Worm (Caenorhabditis elegans) whole organism, L4 larva: ENCODE measurements around the gene glb-5.
A peak's percentile ranks its signal among the peaks of the same experiment; 100 is the strongest.

Experiments used
- D1046.2 ChIP-seq: fragments of 200-800 bp; sonication (Bioruptor generic); IDR thresholded peaks from 2 replicates; pipeline ENCODE4 v1.3.6; 2022; ENCODE audit warnings: missing genetic modification characterization, missing compliant biosample characterization
- F26F4.8 ChIP-seq: fragments of 200-800 bp; sonication (Bioruptor generic); conservative IDR thresholded peaks from 2 replicates; pipeline ENCODE4 v1.3.6; 2022; ENCODE audit warnings: missing genetic modification characterization, missing compliant biosample characterization
- F37D6.2 ChIP-seq: sonication (generic microtip); optimal IDR thresholded peaks from 2 replicates; lab custom pipeline; 2016; ENCODE audit warnings: mild to moderate bottlenecking, missing genetic modification characterization, missing compliant biosample characterization
- F49E8.2 ChIP-seq: sonication (generic microtip); optimal IDR thresholded peaks from 2 replicates; lab custom pipeline; 2016; ENCODE audit warnings: missing compliant biosample characterization, mild to moderate bottlenecking, missing genetic modification characterization, borderline replicate concordance
- R02D3.7 ChIP-seq: fragments of 150-350 bp; sonication (generic microtip); optimal IDR thresholded peaks from 3 replicates; lab custom pipeline; 2014; ENCODE audit warnings: missing biosample characterization, missing genetic modification characterization
- Y5F2A.4 ChIP-seq: fragments of 200-800 bp; sonication (Bioruptor generic); optimal IDR thresholded peaks from 2 replicates; lab custom pipeline; 2018; ENCODE audit warnings: mild to moderate bottlenecking, missing genetic modification characterization, missing compliant biosample characterization
- Y75B8A.6 ChIP-seq: fragments of 200-800 bp; sonication (Bioruptor generic); IDR thresholded peaks from 2 replicates; pipeline ENCODE4 v1.3.6; 2022; ENCODE audit warnings: missing genetic modification reagents, missing genetic modification characterization, missing compliant biosample characterization
- aly-2 ChIP-seq: sonication (generic microtip); optimal IDR thresholded peaks from 2 replicates; lab custom pipeline; 2018; ENCODE audit warnings: missing biosample characterization, missing genetic modification characterization
- attf-4 ChIP-seq: sonication (generic microtip); optimal IDR thresholded peaks from 3 replicates; lab custom pipeline; 2017; ENCODE audit warnings: missing biosample characterization, missing genetic modification characterization
- ceh-20 ChIP-seq: fragments of 200-800 bp; sonication (Bioruptor generic); IDR thresholded peaks from 2 replicates; pipeline ENCODE4 v1.3.6; 2022; ENCODE audit warnings: missing genetic modification reagents, missing genetic modification characterization, missing compliant biosample characterization
- ceh-32 ChIP-seq: sonication (generic microtip); optimal IDR thresholded peaks from 2 replicates; lab custom pipeline; 2016; ENCODE audit warnings: mild to moderate bottlenecking, missing genetic modification characterization, missing compliant biosample characterization; ENCODE audit not compliant: poor library complexity
- ceh-82 ChIP-seq: sonication (generic microtip); optimal IDR thresholded peaks from 2 replicates; lab custom pipeline; 2017; ENCODE audit warnings: missing biosample characterization, missing genetic modification characterization
- ces-1 ChIP-seq: fragments of 150-350 bp; sonication (generic microtip); optimal IDR thresholded peaks from 4 replicates; lab custom pipeline; 2014; ENCODE audit warnings: missing biosample characterization, missing genetic modification reagents, missing genetic modification characterization
- cey-2 ChIP-seq: sonication (generic microtip); optimal IDR thresholded peaks from 3 replicates; lab custom pipeline; 2017; ENCODE audit warnings: missing genetic modification characterization, mild to moderate bottlenecking, missing compliant biosample characterization, antibody characterized with exemption, borderline replicate concordance; ENCODE audit not compliant: insufficient read depth
- ctbp-1 ChIP-seq: fragments of 200-800 bp; sonication (Bioruptor generic); IDR thresholded peaks from 2 replicates; pipeline ENCODE4 v1.3.6; 2022; ENCODE audit warnings: missing genetic modification reagents, missing genetic modification characterization, missing compliant biosample characterization
- daf-12 ChIP-seq: fragments of 150-350 bp; optimal IDR thresholded peaks from 2 replicates; lab custom pipeline; 2014; ENCODE audit warnings: missing biosample characterization, missing genetic modification reagents, missing genetic modification characterization
- daf-8 ChIP-seq: fragments of 200-800 bp; sonication (Bioruptor generic); IDR thresholded peaks from 2 replicates; pipeline ENCODE4 v1.3.6; 2022; ENCODE audit warnings: missing genetic modification characterization, missing compliant biosample characterization
- dmd-6 ChIP-seq: fragments of 200-800 bp; sonication (Bioruptor generic); IDR thresholded peaks from 2 replicates; pipeline ENCODE4 v1.3.6; 2022; ENCODE audit warnings: missing genetic modification reagents, missing genetic modification characterization, missing compliant biosample characterization
- dmd-9 ChIP-seq: fragments of 200-800 bp; sonication (Bioruptor generic); IDR thresholded peaks from 2 replicates; pipeline ENCODE4 v1.3.6; 2022; ENCODE audit warnings: missing genetic modification reagents, missing genetic modification characterization, missing compliant biosample characterization
- egl-43 ChIP-seq: fragments of 200-800 bp; sonication (Bioruptor generic); IDR thresholded peaks from 2 replicates; pipeline ENCODE4 v1.3.6; 2022; ENCODE audit warnings: missing genetic modification reagents, missing genetic modification characterization, missing compliant biosample characterization
- fkh-10 ChIP-seq: fragments of 150-350 bp; optimal IDR thresholded peaks from 2 replicates; lab custom pipeline; 2014; ENCODE audit warnings: missing biosample characterization, missing genetic modification reagents, missing genetic modification characterization
- gei-8 ChIP-seq: fragments of 200-800 bp; sonication (Bioruptor generic); optimal IDR thresholded peaks from 2 replicates; lab custom pipeline; 2018; ENCODE audit warnings: mild to moderate bottlenecking, missing genetic modification characterization, missing compliant biosample characterization
- hlh-11 ChIP-seq: fragments of 200-800 bp; sonication (Bioruptor generic); optimal IDR thresholded peaks from 2 replicates; lab custom pipeline; 2018; ENCODE audit warnings: mild to moderate bottlenecking, missing genetic modification characterization, missing compliant biosample characterization
- hlh-30 ChIP-seq: sonication (generic microtip); optimal IDR thresholded peaks from 2 replicates; lab custom pipeline; 2017; ENCODE audit warnings: antibody characterized with exemption, mild to moderate bottlenecking, missing genetic modification characterization, missing compliant biosample characterization; ENCODE audit not compliant: insufficient read depth
- lin-13 ChIP-seq: fragments of 150-350 bp; optimal IDR thresholded peaks from 2 replicates; lab custom pipeline; 2014; ENCODE audit warnings: missing biosample characterization, missing genetic modification reagents, missing genetic modification characterization
- lin-29 ChIP-seq: fragments of 200-800 bp; sonication (Bioruptor generic); IDR thresholded peaks from 2 replicates; pipeline ENCODE4 v1.3.6; 2022; ENCODE audit warnings: missing genetic modification reagents, missing genetic modification characterization, missing compliant biosample characterization
- lsy-2 ChIP-seq, 2 experiments: fragments of 150-350 bp in 1 of 2; sonication (generic microtip) in 1 of 2; optimal IDR thresholded peaks; 2 replicates each; lab custom pipeline; 2014 to 2017; ENCODE audit warnings: missing biosample characterization in 2 of 2, missing genetic modification characterization in 2 of 2
- madf-9 ChIP-seq: fragments of 200-800 bp; sonication (Bioruptor generic); conservative IDR thresholded peaks from 2 replicates; pipeline ENCODE4 v1.3.6; 2022; ENCODE audit warnings: missing genetic modification reagents, missing genetic modification characterization, missing compliant biosample characterization
- mdl-1 ChIP-seq, 2 experiments: fragments of 150-350 bp in 1 of 2; sonication (generic microtip) in 1 of 2; optimal IDR thresholded peaks; 2 replicates each; lab custom pipeline; 2014 to 2017; ENCODE audit warnings: missing biosample characterization in 2 of 2, missing genetic modification characterization in 2 of 2
- mxl-3 ChIP-seq: fragments of 200-800 bp; sonication (Bioruptor generic); optimal IDR thresholded peaks from 2 replicates; lab custom pipeline; 2018; ENCODE audit warnings: mild to moderate bottlenecking, missing genetic modification characterization, missing compliant biosample characterization
- nhr-11 ChIP-seq: fragments of 150-350 bp; optimal IDR thresholded peaks from 2 replicates; lab custom pipeline; 2014; ENCODE audit warnings: missing biosample characterization, missing genetic modification characterization
- nhr-111 ChIP-seq: fragments of 200-800 bp; sonication (Bioruptor generic); optimal IDR thresholded peaks from 2 replicates; lab custom pipeline; 2018; ENCODE audit warnings: mild to moderate bottlenecking, missing genetic modification characterization, missing compliant biosample characterization
- nhr-25 ChIP-seq: sonication (generic microtip); optimal IDR thresholded peaks from 2 replicates; lab custom pipeline; 2017; ENCODE audit warnings: missing genetic modification characterization, mild to moderate bottlenecking, missing compliant biosample characterization, antibody characterized with exemption, moderate library complexity, borderline replicate concordance; ENCODE audit not compliant: insufficient read depth
- nhr-28 ChIP-seq: fragments of 150-350 bp; optimal IDR thresholded peaks from 2 replicates; lab custom pipeline; 2014; ENCODE audit warnings: missing biosample characterization, missing genetic modification characterization
- nhr-41 ChIP-seq: fragments of 200-800 bp; sonication (Bioruptor generic); IDR thresholded peaks from 2 replicates; pipeline ENCODE4 v1.3.6; 2022; ENCODE audit warnings: missing genetic modification reagents, missing genetic modification characterization, missing compliant biosample characterization
- nhr-42 ChIP-seq: fragments of 200-800 bp; sonication (Bioruptor generic); IDR thresholded peaks from 2 replicates; pipeline ENCODE4 v1.3.6; 2022; ENCODE audit warnings: missing genetic modification characterization, missing compliant biosample characterization
- nhr-77 ChIP-seq: fragments of 150-350 bp; optimal IDR thresholded peaks from 2 replicates; lab custom pipeline; 2014; ENCODE audit warnings: missing biosample characterization, missing genetic modification characterization
- pha-4 ChIP-seq, 2 experiments: fragments of 150-350 bp in 1 of 2; fragments of 200-800 bp in 1 of 2; sonication (Bioruptor generic) in 1 of 2; IDR thresholded peaks in 1 of 2; optimal IDR thresholded peaks in 1 of 2; 2 replicates each; pipeline versions ENCODE4 v1.3.6 to Lab custom; 2014 to 2022; ENCODE audit warnings: missing genetic modification characterization in 2 of 2, missing genetic modification reagents in 2 of 2, missing biosample characterization in 1 of 2, missing compliant biosample characterization in 1 of 2
- pqm-1 ChIP-seq: sonication (generic microtip); optimal IDR thresholded peaks from 2 replicates; lab custom pipeline; 2017; ENCODE audit warnings: missing biosample characterization, missing genetic modification characterization
- rbr-2 ChIP-seq: sonication (generic microtip); optimal IDR thresholded peaks from 2 replicates; lab custom pipeline; 2016; ENCODE audit warnings: missing genotype, missing genetic modification characterization, missing compliant biosample characterization
- set-16 ChIP-seq: fragments of 200-800 bp; sonication (Bioruptor generic); IDR thresholded peaks from 2 replicates; pipeline ENCODE4 v1.3.6; 2022; ENCODE audit warnings: missing genetic modification reagents, missing genetic modification characterization, missing compliant biosample characterization
- snpc-1.2 ChIP-seq: fragments of 200-800 bp; sonication (Bioruptor generic); IDR thresholded peaks from 2 replicates; pipeline ENCODE4 v1.3.6; 2022; ENCODE audit warnings: missing genetic modification reagents, missing genetic modification characterization, missing compliant biosample characterization
- snpc-4 ChIP-seq: fragments of 150-350 bp; optimal IDR thresholded peaks from 2 replicates; lab custom pipeline; 2014; ENCODE audit warnings: missing biosample characterization, missing genetic modification characterization
- spr-1 ChIP-seq: sonication (generic microtip); optimal IDR thresholded peaks from 2 replicates; lab custom pipeline; 2016; ENCODE audit warnings: mild to moderate bottlenecking, missing genetic modification characterization, missing compliant biosample characterization
- unc-130 ChIP-seq: sonication (generic microtip); optimal IDR thresholded peaks from 2 replicates; lab custom pipeline; 2016; ENCODE audit warnings: missing genetic modification reagents, missing genetic modification characterization, missing compliant biosample characterization
- unc-62 ChIP-seq, 3 experiments: fragments of 150-350 bp in 1 of 3; sonication (generic microtip); optimal IDR thresholded peaks in 2 of 3; peaks in 1 of 3; 1 replicate in 1 of 3; 2 replicates in 2 of 3; lab custom pipeline; 2014 to 2017; ENCODE audit warnings: missing biosample characterization in 3 of 3, missing genetic modification characterization in 3 of 3, missing genetic modification reagents in 3 of 3, missing genotype in 1 of 3
- zag-1 ChIP-seq: fragments of 150-350 bp; optimal IDR thresholded peaks from 2 replicates; lab custom pipeline; 2014; ENCODE audit warnings: missing biosample characterization, missing genetic modification characterization
- zfp-3 ChIP-seq: fragments of 200-800 bp; sonication (Bioruptor generic); conservative IDR thresholded peaks from 2 replicates; pipeline ENCODE4 v1.3.6; 2022; ENCODE audit warnings: missing genetic modification reagents, missing genetic modification characterization, missing compliant biosample characterization
- zip-11 ChIP-seq: fragments of 200-800 bp; sonication (Bioruptor generic); IDR thresholded peaks from 2 replicates; pipeline ENCODE4 v1.3.6; 2022; ENCODE audit warnings: missing genetic modification characterization, missing compliant biosample characterization
- zip-2 ChIP-seq: fragments of 150-350 bp; optimal IDR thresholded peaks from 2 replicates; lab custom pipeline; 2014; ENCODE audit warnings: missing biosample characterization, missing genetic modification characterization
- ztf-11 ChIP-seq: fragments of 150-350 bp; optimal IDR thresholded peaks from 2 replicates; lab custom pipeline; 2014; ENCODE audit warnings: missing biosample characterization, missing genetic modification characterization

Gene glb-5

ce11 chrV:5580517-5580916 is 21.8 kb downstream of the glb-5 start (continued):
- TF ChIP-seq zip-11 (no peak), nhr-111 (no peak), F49E8.2 (tag; lab: Kevin White, UChicago) (no peak), lsy-2 (tag; optimal IDR thresholded peaks at IDR 0.05; lab: Kevin White, UChicago) (peak; percentile 41 to 81), madf-9 (no peak), mxl-3 (GFP tag; lab: Kevin White, UChicago) (peak; percentile 46), daf-12 (no peak), attf-4 (no peak), unc-62 (GFP tag; optimal IDR thresholded peaks at IDR 0.05 in 1 of 2; lab: Kevin White, UChicago) (no peak), unc-62 (tag; optimal IDR thresholded peaks at IDR 0.05; lab: Kevin White, UChicago) (no peak), pha-4 (GFP tag; IDR thresholded peaks at IDR 0.05; lab: Robert Waterston, UW) (no peak), pha-4 (tag; optimal IDR thresholded peaks at IDR 0.05; lab: Kevin White, UChicago) (no peak), unc-130 (no peak), set-16 (GFP tag; lab: Robert Waterston, UW) (no peak), ztf-11 (tag; lab: Kevin White, UChicago) (no peak), mdl-1 (tag; optimal IDR thresholded peaks at IDR 0.05; lab: Kevin White, UChicago) (no peak), zfp-3 (no peak), ctbp-1 (GFP tag; lab: Robert Waterston, UW) (no peak), zag-1 (tag; lab: Kevin White, UChicago) (no peak), snpc-1.2 (no peak), ceh-20 (GFP tag; lab: Robert Waterston, UW) (no peak), F37D6.2 (no peak), aly-2 (tag; lab: Kevin White, UChicago) (no peak), dmd-6 (GFP tag; lab: Robert Waterston, UW) (no peak), lin-29 (no peak), spr-1 (tag; lab: Kevin White, UChicago) (no peak), lin-13 (GFP tag; lab: Kevin White, UChicago) (no peak), Y5F2A.4 (GFP tag; lab: Kevin White, UChicago) (no peak), egl-43 (GFP tag; lab: Robert Waterston, UW) (no peak), hlh-30 (tag; lab: Kevin White, UChicago) (peak; percentile 41), nhr-25 (tag; lab: Kevin White, UChicago) (no peak), cey-2 (tag; lab: Kevin White, UChicago) (no peak), nhr-42 (GFP tag; lab: Robert Waterston, UW) (no peak), nhr-41 (GFP tag; lab: Robert Waterston, UW) (no peak), dmd-9 (GFP tag; lab: Robert Waterston, UW) (no peak), nhr-28 (tag; lab: Kevin White, UChicago) (peak; percentile 49), gei-8 (GFP tag; lab: Kevin White, UChicago) (no peak), nhr-11 (tag; lab: Kevin White, UChicago) (peak; percentile 3), ceh-82 (no peak), Y75B8A.6 (GFP tag; lab: Robert Waterston, UW) (no peak), daf-8 (GFP tag; lab: Robert Waterston, UW) (no peak), snpc-4 (tag; lab: Kevin White, UChicago) (no peak), hlh-11 (peak; percentile 40), R02D3.7 (tag; lab: Kevin White, UChicago) (no peak), ces-1 (GFP tag; lab: Kevin White, UChicago) (no peak), nhr-77 (no peak), rbr-2 (tag; lab: Kevin White, UChicago) (peak; percentile 48), pqm-1 (no peak), F26F4.8 (GFP tag; lab: Robert Waterston, UW) (no peak), ceh-32 (tag; lab: Kevin White, UChicago) (no peak), fkh-10 (GFP tag; lab: Kevin White, UChicago) (no peak), D1046.2 (GFP tag; lab: Robert Waterston, UW) (no peak), zip-2 (tag; lab: Kevin White, UChicago) (no peak)
